Fruit fly (Drosophila melanogaster): ENCODE data around the gene CG14374.

dm6 chr3R:13433623-13434022 is 36.7 kb upstream of the CG14374 start:
- TF ChIP-seq Hr78 (GFP tag; optimal IDR thresholded peaks at IDR 0.05): no peak
- TF ChIP-seq CG32264 (GFP tag; optimal IDR thresholded peaks at IDR 0.05): no peak
- peak; percentile 54 for TF ChIP-seq br (GFP tag; optimal IDR thresholded peaks at IDR 0.05)
- peak; percentile 73 for TF ChIP-seq fru (GFP tag; optimal IDR thresholded peaks at IDR 0.05)
- no peak for TF ChIP-seq Dfd (GFP tag; optimal IDR thresholded peaks at IDR 0.05)
- peak; percentile 67 for TF ChIP-seq h (GFP tag; optimal IDR thresholded peaks at IDR 0.05)
- TF ChIP-seq Abd-B (GFP tag; optimal IDR thresholded peaks at IDR 0.05): no peak
- no peak for TF ChIP-seq Vsx2 (GFP tag; optimal IDR thresholded peaks at IDR 0.05; ENCODE audit: partially characterized antibody)
- no peak for TF ChIP-seq dmrt93B (GFP tag; optimal IDR thresholded peaks at IDR 0.05)
- no peak for TF ChIP-seq lola (GFP tag; optimal IDR thresholded peaks at IDR 0.05)

All from whole organism, wandering third instar larva.